Worm (Caenorhabditis elegans): ENCODE results near the gene M03C11.9.

The M03C11.9 gene

DNA sequence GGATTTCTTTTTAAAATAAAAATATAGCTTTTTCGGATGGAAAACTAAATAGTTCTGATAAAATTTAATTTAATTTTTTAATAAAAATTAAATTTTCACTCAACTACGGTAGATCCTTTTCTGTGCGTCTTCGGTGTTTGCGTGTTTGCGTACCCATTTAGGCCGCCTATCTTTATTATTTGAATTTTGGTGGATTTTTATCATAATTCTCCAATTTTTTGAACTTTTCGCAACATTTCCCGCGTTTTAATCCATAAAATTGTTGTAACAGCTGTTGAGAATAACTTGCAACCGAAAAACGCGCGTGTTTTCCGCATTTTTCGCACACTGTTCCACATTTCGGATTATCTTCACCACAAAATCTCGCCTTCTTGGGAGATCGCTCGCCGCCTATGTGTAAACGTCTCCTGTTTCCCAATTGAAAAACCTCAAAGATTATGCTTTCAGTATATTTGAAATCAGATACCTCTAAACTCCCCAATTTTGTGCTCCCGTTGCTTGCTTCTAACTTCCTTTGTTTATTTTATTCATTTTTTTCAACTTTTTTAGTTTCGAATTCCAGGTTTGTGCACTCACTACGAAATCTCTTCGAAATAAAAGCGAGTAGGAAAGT, 39.8 kb downstream of the M03C11.9 start, which contains the start of gene T07C4.3:
Gene T07C4.3, plus strand, starts transcription at position 563 of the 613 bp plus-strand sequence.
- TF ChIP-seq fos-1 (tag; optimal IDR thresholded peaks at IDR 0.05) (no peak), unc-62 (GFP tag; optimal IDR thresholded peaks at IDR 0.05 in 1 of 2) (peak in 1 of 2 experiments; percentile 88), unc-62 (tag; optimal IDR thresholded peaks at IDR 0.05) (no peak)

DNA sequence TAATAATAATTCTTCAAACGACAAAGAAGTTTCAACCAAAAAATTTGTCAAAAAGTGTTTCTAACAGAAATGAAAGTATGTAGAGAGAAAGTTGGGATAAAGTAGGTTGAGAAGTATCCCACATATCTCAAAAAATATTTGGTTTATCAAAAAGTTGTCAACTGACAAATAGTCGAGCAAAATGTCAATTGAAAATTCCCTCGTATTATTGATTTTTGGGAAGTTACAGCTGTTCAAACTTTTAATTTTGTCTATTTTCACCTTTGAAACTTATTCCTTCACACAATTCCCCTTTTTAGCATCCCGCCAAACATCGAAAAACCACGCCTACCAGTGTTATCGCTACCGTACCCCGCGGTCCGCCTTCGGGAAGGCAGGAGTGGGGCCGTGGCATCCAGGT, 44.5 kb downstream of the M03C11.9 start, which contains the start of gene tbx-8:
Gene tbx-8, plus strand, starts transcription at position 301 of the 400 bp plus-strand sequence.
- no peak for TF ChIP-seq nhr-10 (tag; optimal IDR thresholded peaks at IDR 0.05)
- TF ChIP-seq dmd-8 (GFP tag; IDR thresholded peaks at IDR 0.05), result no peak
- TF ChIP-seq rbr-2 (tag; optimal IDR thresholded peaks at IDR 0.05), result no peak
- no peak for TF ChIP-seq D1046.2 (GFP tag; IDR thresholded peaks at IDR 0.05)
- TF ChIP-seq nhr-28 (tag; optimal IDR thresholded peaks at IDR 0.05), result no peak
- no peak for TF ChIP-seq snpc-1.2 (GFP tag; IDR thresholded peaks at IDR 0.05)
- TF ChIP-seq php-3 (GFP tag; IDR thresholded peaks at IDR 0.05), result no peak
- TF ChIP-seq R02D3.7 (tag; optimal IDR thresholded peaks at IDR 0.05), result no peak
- TF ChIP-seq unc-130 (GFP tag; optimal IDR thresholded peaks at IDR 0.05), result no peak
- TF ChIP-seq sdz-12 (GFP tag; optimal IDR thresholded peaks at IDR 0.05), result no peak
- TF ChIP-seq daf-19 (GFP tag; conservative IDR thresholded peaks at IDR 0.05), result no peak

DNA sequence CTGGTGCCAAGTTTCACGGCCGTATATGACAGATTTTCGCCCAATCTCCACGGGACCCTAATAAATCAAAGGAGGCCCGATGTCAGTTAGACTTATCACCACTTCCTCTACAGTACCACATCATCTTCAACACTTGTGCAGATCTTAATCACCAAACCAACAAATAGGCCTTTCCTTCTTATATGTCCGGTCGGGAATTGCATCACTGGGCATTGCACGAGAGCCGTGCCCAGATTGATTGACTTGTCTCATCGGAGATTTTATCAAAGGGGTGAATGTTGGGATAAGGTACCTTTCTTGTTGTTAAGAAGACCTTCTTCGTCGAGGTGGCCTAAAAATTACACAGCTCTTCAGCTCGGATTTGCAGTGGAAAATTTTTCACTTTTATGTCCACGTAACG, 46.8 kb downstream of the M03C11.9 start:
- TF ChIP-seq arid-1 (GFP tag; conservative IDR thresholded peaks at IDR 0.05) (no peak), ZK337.2 (GFP tag; IDR thresholded peaks at IDR 0.05) (no peak), spr-3 (GFP tag; optimal IDR thresholded peaks at IDR 0.05) (no peak), ces-1 (GFP tag; optimal IDR thresholded peaks at IDR 0.05) (no peak), nhr-42 (GFP tag; IDR thresholded peaks at IDR 0.05) (no peak)

DNA sequence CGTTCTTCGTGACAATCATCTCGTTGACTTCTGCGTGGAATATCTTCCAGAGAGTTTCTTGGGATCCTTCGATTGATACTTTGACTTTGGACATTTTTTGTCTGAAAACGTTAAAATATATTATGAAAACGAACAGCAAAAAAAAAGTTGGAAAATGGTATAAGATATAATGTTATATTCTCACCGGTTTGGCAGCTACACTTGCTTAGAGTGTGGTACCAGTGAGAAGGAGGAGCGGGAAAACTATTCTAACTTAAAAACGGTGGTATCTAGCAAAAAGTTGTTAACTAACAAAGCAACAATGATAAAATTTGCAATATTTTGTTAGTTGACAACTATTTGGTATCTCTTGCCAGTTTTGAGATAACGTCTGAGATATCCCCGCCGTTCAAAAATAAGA, 49.8 kb downstream of the M03C11.9 start, which contains the start of gene tbx-9:
Gene tbx-9, minus strand, starts transcription at position 101 of the 400 bp plus-strand sequence.
- TF ChIP-seq lin-13 (GFP tag; optimal IDR thresholded peaks at IDR 0.05) (no peak), R02D3.7 (tag; optimal IDR thresholded peaks at IDR 0.05) (no peak), vab-7 (GFP tag; IDR thresholded peaks at IDR 0.05) (no peak), ctbp-1 (GFP tag; IDR thresholded peaks at IDR 0.05) (no peak), mxl-2 (GFP tag; conservative IDR thresholded peaks at IDR 0.05) (no peak), mep-1 (tag; optimal IDR thresholded peaks at IDR 0.05) (no peak), madf-5 (GFP tag; IDR thresholded peaks at IDR 0.05) (no peak), nhr-48 (tag; optimal IDR thresholded peaks at IDR 0.05) (no peak), mdt-29 (GFP tag; IDR thresholded peaks at IDR 0.05) (no peak), Y48G9A.11 (GFP tag; IDR thresholded peaks at IDR 0.05) (no peak), hlh-11 (tag; optimal IDR thresholded peaks at IDR 0.05) (no peak), mxl-3 (GFP tag; optimal IDR thresholded peaks at IDR 0.05) (no peak), snpc-1.2 (GFP tag; IDR thresholded peaks at IDR 0.05) (no peak), lim-7 (GFP tag; IDR thresholded peaks at IDR 0.05) (no peak), unc-39 (tag; optimal IDR thresholded peaks at IDR 0.05) (no peak), lin-38 (GFP tag; IDR thresholded peaks at IDR 0.05) (no peak), pha-4 (GFP tag; IDR thresholded peaks at IDR 0.05) (no peak), pha-4 (tag; optimal IDR thresholded peaks at IDR 0.05) (no peak), aly-2 (tag; optimal IDR thresholded peaks at IDR 0.05) (no peak), ceh-62 (tag; optimal IDR thresholded peaks at IDR 0.05) (no peak)
